Fruit fly (Drosophila melanogaster): ENCODE results near the gene Ccdc58.

DNA sequence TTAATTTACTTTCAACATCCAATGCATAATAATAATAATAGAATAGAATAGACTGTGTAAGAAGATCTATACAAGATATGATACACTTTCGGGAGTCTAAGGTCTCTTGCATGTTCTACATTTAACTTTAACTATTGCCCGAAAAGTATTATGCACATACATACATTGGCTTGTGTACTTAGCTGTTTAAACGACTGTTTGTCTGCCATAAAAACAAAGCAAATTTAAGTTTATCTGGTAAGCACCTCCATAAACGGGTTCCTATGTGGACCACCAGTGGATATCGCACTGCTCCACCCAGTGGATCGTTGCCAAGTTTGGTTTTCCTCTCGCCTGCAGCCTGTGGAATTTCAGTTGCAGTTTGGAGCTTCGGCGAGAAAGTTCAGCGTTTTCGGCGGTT is 42.0 kb downstream of the Ccdc58 start:
- TF ChIP-seq CG1620 (GFP tag; optimal IDR thresholded peaks at IDR 0.05) (no peak), kay (GFP tag; ENCODE audit: borderline replicate concordance) (no peak), CG14711 (tag; optimal IDR thresholded peaks at IDR 0.05) (no peak), Crg-1 (GFP tag; optimal IDR thresholded peaks at IDR 0.05) (no peak), tj (GFP tag; optimal IDR thresholded peaks at IDR 0.05) (no peak), pad (GFP tag; optimal IDR thresholded peaks at IDR 0.05) (no peak), CG33017 (tag; optimal IDR thresholded peaks at IDR 0.05) (no peak), Clk (GFP tag; optimal IDR thresholded peaks at IDR 0.05) (no peak)
